Fruit fly (Drosophila melanogaster) Kc167 (cell line): ENCODE data around the gene Ssl2.

Source experiments
- Myc ChIP-seq: fragments of >200 bp; optimal IDR thresholded peaks from 2 replicates; lab custom pipeline; 2017; ENCODE audit warnings: missing external identifiers
- Sin3A ChIP-seq: fragments of >200 bp; optimal IDR thresholded peaks from 2 replicates; lab custom pipeline; 2018; ENCODE audit warnings: missing external identifiers
- h ChIP-seq: fragments of >200 bp; optimal IDR thresholded peaks from 3 replicates; lab custom pipeline; 2018; ENCODE audit warnings: missing external identifiers
- insv ChIP-seq: fragments of >200 bp; optimal IDR thresholded peaks from 3 replicates; lab custom pipeline; 2018; ENCODE audit warnings: missing external identifiers
- psq ChIP-seq: fragments of >200 bp; optimal IDR thresholded peaks from 2 replicates; lab custom pipeline; 2017; ENCODE audit warnings: missing external identifiers
- ttk ChIP-seq: sonication (Bioruptor generic); optimal IDR thresholded peaks from 2 replicates; lab custom pipeline; 2017; ENCODE audit warnings: missing external identifiers

Gene Ssl2

DNA sequence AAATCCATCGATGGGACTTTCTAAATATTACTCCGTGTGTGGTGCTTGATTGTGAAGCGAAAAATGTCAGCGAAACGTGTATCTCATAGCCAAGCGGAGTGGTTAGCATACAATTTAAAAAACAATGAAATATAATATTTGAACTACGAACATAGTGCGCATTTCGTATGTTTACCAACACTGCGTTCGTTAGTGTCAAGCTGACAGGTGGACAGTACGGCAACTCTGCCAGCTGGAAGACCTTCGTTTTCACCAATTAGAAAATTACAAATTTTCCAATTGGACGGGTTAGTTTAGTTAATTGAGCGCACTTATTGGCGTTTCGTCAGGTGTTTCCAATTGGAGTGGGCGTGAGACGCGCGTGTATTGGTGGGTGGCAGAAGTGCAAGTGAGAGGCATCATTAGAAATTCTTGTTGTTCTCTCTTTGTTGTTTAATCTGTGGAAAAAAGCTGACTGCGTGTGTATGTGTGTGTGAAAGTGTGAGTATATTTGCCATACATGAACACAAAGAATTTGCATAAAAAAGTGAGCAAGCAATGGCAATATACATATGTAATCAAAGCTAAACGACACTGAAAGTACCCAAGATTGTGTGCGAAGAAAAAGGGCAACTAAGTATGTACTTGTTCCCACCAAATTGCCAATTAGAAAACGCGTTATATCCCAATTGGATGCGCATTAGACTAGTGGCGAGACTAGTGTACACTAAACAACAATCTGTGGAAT is 7.4 kb upstream of the Ssl2 start:
- no peak for TF ChIP-seq insv (lab: Kevin White, UChicago)
- TF ChIP-seq psq (lab: Kevin White, UChicago): no peak
- no peak for TF ChIP-seq h (lab: Kevin White, UChicago)
- no peak for TF ChIP-seq ttk (lab: Kevin White, UChicago)
- TF ChIP-seq Sin3A: no peak
- TF ChIP-seq Myc (lab: Kevin White, UChicago): no peak

DNA sequence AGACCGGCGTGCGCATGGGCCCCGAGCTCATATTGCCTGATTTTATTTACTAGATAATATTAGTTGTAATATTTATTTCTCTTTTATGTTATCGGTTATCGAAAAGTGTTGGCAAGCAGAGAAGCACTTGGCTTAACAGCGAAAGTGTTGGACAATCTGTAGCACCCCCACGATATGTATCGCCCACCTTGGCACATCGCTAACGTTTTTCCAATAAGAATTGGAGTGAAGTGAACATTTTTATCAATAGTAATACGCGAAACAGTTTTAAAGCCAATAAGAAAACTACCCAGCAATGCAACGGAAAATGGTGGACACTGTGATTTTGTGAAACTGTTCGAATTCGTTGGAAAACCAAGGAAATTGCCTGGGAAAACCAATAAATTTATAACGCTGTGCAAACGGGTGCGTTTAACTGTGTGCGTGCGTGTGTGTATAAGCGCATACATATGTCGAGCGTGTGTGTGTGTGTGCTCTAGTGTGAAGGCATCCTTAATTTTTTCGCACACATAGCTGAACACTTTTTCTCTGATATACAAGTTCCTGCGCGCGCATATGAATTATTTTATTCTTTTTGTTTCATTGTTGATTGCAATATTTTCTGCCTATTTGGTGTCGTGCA is 6.6 kb upstream of the Ssl2 start, which contains the start of the genes Slu7 and Pkc98E:
Gene Slu7, minus strand, starts transcription at position 112 of the 622 bp plus-strand sequence.
Gene Pkc98E, plus strand, starts transcription at position 197 of the 622 bp plus-strand sequence.
- TF ChIP-seq insv (lab: Kevin White, UChicago): peak; percentile 69
- TF ChIP-seq Myc (lab: Kevin White, UChicago): no peak

DNA sequence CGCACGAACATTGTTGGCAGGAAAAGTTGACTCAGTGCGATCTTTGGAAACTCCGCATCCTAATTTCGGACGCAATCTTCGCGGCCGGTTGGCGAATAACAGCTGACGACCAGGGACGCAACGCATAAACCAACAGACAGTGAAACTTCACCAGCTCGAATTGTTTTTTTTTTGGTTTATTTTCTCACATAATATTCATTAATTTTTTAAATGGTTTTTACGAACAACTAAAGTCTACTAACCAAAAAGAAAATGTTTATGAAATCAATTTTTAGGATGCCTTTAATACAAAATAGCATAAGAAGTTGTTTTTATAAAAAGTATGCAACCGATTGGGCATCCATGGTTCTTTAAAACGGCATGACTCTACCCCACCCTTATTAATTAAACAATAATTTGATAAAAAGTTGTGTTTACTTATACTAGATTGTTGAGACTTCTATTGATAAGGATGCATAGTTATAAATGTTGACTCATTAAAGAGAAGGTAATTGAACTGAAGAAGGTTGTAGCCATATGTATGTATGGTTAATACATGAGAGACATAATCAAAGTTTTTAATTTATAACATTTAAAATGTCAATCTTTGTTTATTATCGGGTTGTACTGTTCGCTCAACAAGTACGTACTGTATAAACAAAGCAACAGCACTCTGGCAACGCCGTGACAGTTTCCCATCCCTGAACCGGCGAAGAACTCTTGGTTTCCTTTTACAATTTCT is 1.6 kb upstream of the Ssl2 start, which contains the start of the genes beta4GalNAcTB and Cpsf100:
Gene beta4GalNAcTB, minus strand, starts transcription at position 100 of the 721 bp plus-strand sequence.
Gene Cpsf100, plus strand, starts transcription at position 665 of the 721 bp plus-strand sequence.
- TF ChIP-seq ttk (lab: Kevin White, UChicago): no peak
- no peak for TF ChIP-seq h (lab: Kevin White, UChicago)
- no peak for TF ChIP-seq Myc (lab: Kevin White, UChicago)
- no peak for TF ChIP-seq psq (lab: Kevin White, UChicago)
- TF ChIP-seq Sin3A: no peak
- TF ChIP-seq insv (lab: Kevin White, UChicago): no peak

DNA sequence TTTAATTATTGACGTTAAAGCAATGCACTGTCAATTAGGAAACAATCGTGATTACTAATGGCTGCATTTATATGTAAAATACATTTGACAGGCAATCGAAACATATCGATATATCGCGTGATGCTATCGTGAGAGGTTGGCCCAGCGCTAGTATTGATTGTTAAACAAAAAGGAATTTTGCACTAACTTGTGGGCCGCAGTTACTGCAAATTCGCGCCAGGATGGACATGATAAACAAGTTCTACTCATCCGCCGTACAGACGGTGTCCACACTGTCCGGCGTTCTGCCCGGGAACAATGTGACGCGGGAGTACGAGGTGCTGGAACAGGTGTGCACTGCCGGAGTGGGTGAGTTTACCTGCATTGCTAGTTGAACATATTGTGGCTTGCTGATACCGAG is 5.3 kb downstream of the Ssl2 start, which contains the start of the genes eIF4E6 and CG1951:
Gene eIF4E6, minus strand, starts transcription at position 53 of the 400 bp plus-strand sequence.
Gene CG1951, plus strand, starts transcription at position 115 of the 400 bp plus-strand sequence.
- TF ChIP-seq psq (lab: Kevin White, UChicago) (no peak), insv (lab: Kevin White, UChicago) (no peak), Myc (lab: Kevin White, UChicago) (no peak), ttk (lab: Kevin White, UChicago) (no peak), h (lab: Kevin White, UChicago) (no peak), Sin3A (no peak)

DNA sequence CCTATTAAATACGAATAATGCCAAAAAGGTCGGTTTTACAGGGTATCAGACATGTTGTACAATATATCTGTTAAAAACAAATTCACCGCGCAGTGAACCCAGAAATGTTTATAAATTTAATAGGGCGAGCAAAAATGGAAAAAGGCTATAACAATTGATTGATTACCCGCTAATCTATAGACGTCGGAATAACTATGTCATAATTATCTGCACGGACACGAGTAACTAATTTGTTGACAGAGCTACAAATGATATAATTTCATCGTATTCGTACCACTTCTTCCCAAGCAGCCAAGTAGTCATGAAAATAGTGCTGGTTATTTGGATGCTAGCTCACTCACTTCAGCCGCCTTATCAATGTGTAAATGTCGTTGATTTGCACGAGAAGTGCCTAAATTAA is 7.8 kb downstream of the Ssl2 start, which contains the start of gene CG14518:
Gene CG14518, plus strand, starts transcription at position 301 of the 400 bp plus-strand sequence.
- no peak for TF ChIP-seq h (lab: Kevin White, UChicago)
- no peak for TF ChIP-seq Sin3A
- TF ChIP-seq Myc (lab: Kevin White, UChicago): no peak
- no peak for TF ChIP-seq ttk (lab: Kevin White, UChicago)
- no peak for TF ChIP-seq insv (lab: Kevin White, UChicago)
- no peak for TF ChIP-seq psq (lab: Kevin White, UChicago)

DNA sequence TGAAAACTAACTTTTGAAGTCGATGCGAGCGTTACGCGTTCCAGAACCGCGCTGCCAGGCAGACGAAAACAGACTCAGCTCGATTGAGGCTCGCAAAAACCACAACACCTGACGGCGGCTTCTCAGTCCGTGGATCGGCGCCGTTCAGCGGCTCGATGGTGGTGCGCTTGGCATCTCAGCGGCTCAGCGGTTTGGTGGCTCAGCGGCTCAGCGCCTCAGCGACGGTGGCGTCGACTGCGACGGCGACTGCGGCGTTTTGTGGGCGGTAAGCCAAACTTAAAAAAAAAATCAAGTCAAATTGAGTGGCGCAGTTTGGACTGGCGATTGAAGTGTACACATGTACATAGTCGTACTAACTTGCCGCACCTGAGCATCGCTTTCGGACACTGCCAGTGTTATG is 12.1 kb downstream of the Ssl2 start, which contains the start of gene wat:
Gene wat, minus strand, starts transcription at position 41 of the 400 bp plus-strand sequence.
- TF ChIP-seq insv (lab: Kevin White, UChicago) (no peak), Myc (lab: Kevin White, UChicago) (no peak), ttk (lab: Kevin White, UChicago) (no peak)

DNA sequence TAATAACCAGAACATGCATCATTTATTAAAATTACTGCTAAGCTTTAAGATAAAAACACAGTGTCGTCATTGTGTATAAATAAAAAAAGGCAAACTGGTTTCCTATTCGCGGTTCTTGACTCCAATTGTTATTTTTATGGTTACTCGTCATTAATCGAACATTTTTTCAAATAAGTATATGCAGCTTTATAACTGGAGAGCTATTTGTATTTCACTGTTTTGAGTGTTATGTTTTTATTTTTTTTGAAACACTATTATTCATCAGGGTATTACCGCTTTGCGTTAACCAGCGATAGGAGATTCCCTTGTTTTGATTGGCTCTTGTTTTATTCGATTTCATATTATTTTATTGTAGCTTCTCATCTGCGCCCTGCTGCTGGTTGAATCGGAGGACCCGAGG is 21.3 kb downstream of the Ssl2 start:
- TF ChIP-seq h (lab: Kevin White, UChicago) (no peak), psq (lab: Kevin White, UChicago) (no peak), Myc (lab: Kevin White, UChicago) (no peak), insv (lab: Kevin White, UChicago) (no peak), Sin3A (no peak), ttk (lab: Kevin White, UChicago) (no peak)

DNA sequence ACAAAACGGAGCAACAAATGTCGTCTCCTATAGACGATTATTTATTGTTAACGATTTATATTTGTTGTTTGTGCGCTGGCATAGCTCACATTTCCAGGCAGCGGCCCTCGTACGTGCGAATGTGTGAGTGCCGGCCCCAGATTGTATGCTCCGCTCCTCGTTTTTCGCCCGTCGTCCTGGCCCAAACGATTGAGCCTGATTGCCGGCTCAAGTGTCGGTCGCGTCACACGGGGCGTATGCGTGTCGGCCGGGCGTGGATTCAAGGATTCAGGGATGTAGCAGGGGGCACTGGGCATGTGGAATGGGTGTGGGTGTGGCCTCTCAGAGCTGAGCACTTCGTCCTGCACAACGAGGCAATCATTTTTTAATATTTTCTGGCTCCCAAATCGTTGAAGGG is 26.8 kb downstream of the Ssl2 start:
- no peak for TF ChIP-seq ttk (lab: Kevin White, UChicago)
- no peak for TF ChIP-seq psq (lab: Kevin White, UChicago)
- no peak for TF ChIP-seq Myc (lab: Kevin White, UChicago)
- no peak for TF ChIP-seq Sin3A
- TF ChIP-seq h (lab: Kevin White, UChicago): no peak
- no peak for TF ChIP-seq insv (lab: Kevin White, UChicago)

DNA sequence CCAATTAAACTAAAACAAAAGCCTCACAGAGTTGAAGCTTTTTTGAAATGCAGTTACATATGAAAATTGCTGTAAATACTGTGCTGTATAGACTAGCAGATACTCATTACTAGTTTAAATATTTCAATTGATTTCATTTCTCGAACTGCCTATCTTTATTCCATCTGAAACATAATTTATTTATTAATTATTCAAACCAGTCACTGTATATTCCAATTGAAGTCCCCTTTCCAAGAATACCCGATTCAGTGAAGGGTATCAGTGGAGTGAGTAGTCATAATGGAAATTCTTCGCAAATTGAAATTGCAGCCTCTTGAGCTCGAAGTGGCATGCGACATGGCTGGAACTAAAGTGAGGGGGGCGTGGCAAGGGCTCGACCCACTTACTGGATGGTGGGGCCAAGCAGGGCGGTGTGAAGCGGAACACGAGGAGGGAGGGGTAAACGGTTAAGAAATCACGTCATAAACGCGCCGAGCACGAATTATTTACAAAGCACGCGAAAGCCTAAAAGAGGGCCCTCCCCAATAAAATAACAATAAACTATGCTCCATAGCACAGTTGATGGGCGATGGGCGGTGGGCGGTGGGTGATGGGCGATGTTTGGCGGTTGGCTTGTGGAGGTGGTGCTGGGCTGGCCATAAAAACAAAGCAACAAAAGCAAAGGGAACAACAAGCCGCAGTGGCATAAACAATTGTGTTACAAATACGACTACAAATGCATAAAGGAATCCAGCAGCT is 27.4 kb downstream of the Ssl2 start:
- TF ChIP-seq Myc (lab: Kevin White, UChicago) (no peak), psq (lab: Kevin White, UChicago) (no peak), insv (lab: Kevin White, UChicago) (no peak), Sin3A (no peak), h (lab: Kevin White, UChicago) (no peak), ttk (lab: Kevin White, UChicago) (no peak)

DNA sequence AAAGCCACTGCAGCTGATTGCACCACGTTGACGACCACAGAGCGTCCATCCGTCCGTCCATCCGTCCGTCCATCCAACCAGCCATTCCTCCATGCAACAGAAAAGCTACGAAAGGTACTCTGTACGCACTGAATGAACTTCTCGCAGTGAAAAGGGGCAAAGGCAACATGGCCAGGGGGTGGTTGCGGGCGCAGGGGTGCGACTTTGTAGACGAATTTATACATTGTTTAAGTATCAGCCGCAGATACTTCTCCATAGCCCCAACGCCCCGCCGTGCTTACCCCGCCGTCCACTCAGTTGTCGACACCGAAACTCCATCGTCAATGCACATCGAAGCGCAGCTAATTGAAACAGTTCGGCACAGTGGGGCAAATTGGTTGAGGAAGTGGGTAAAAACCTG is 32.4 kb downstream of the Ssl2 start:
- TF ChIP-seq Sin3A: no peak
- TF ChIP-seq h (lab: Kevin White, UChicago): no peak
- TF ChIP-seq psq (lab: Kevin White, UChicago): no peak
- TF ChIP-seq Myc (lab: Kevin White, UChicago): no peak
- TF ChIP-seq ttk (lab: Kevin White, UChicago): no peak
- TF ChIP-seq insv (lab: Kevin White, UChicago): no peak
